Worm (Caenorhabditis elegans) whole organism, L1 larva: ENCODE results near the gene prx-14.

Source experiments
- ama-1 ChIP-seq: fragments of 150-350 bp; optimal IDR thresholded peaks from 2 replicates; lab custom pipeline; 2014
- egl-13 ChIP-seq: sonication (generic microtip); optimal IDR thresholded peaks from 2 replicates; lab custom pipeline; 2016; ENCODE audit warnings: missing genotype, missing genetic modification reagents, missing genetic modification characterization, missing compliant biosample characterization
- fkh-8 ChIP-seq: sonication (generic microtip); optimal IDR thresholded peaks from 2 replicates; lab custom pipeline; 2016; ENCODE audit warnings: mild to moderate bottlenecking, missing genetic modification characterization, missing compliant biosample characterization
- hlh-17 ChIP-seq: fragments of 200-800 bp; sonication (Bioruptor generic); optimal IDR thresholded peaks from 2 replicates; lab custom pipeline; 2018; ENCODE audit warnings: missing genetic modification characterization, mild to moderate bottlenecking, missing compliant biosample characterization, moderate library complexity, borderline replicate concordance
- lin-15B ChIP-seq: fragments of 150-350 bp; sonication (generic microtip); optimal IDR thresholded peaks from 3 replicates; lab custom pipeline; 2014; ENCODE audit warnings: missing biosample characterization, missing genetic modification characterization
- mdl-1 ChIP-seq, 2 experiments: fragments of 150-350 bp; optimal IDR thresholded peaks; 2 replicates each; lab custom pipeline; 2014 to 2017; ENCODE audit warnings: missing biosample characterization in 2 of 2, missing genetic modification characterization in 2 of 2, inconsistent platforms in 1 of 2
- nhr-11 ChIP-seq: fragments of 150-350 bp; optimal IDR thresholded peaks from 2 replicates; lab custom pipeline; 2014; ENCODE audit warnings: missing biosample characterization, missing genetic modification characterization
- nhr-76 ChIP-seq: sonication (generic microtip); optimal IDR thresholded peaks from 2 replicates; lab custom pipeline; 2017; ENCODE audit warnings: missing biosample characterization, missing genetic modification characterization
- nhr-77 ChIP-seq: fragments of 150-350 bp; optimal IDR thresholded peaks from 2 replicates; lab custom pipeline; 2014; ENCODE audit warnings: missing biosample characterization, missing genetic modification characterization
- pqm-1 ChIP-seq: sonication (generic microtip); optimal IDR thresholded peaks from 3 replicates; lab custom pipeline; 2017; ENCODE audit warnings: missing biosample characterization, missing genetic modification characterization

DNA sequence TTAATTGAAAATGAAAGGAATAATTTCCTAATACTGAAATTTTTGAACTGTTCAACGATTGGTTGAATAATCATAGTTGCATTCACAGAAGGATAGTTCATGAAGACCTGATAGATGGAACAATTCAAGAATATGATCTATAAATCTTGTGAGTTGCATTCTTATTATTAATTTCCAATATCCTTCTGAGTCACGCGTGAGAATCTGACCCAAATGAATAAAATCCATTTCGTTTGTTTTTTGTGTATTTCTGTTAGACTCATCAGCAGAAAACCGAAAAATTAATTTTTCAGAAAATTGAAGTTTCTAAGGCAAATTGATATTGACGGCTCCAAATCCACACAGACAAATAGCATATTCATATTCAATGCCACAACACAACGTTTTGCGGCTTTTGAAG lies 6.5 kb downstream of the prx-14 start, which contains the start of gene fbxb-79:
- TF ChIP-seq hlh-17 (GFP tag; lab: Kevin White, UChicago) (no peak), lin-15B (tag; lab: Kevin White, UChicago) (no peak), nhr-11 (tag; lab: Kevin White, UChicago) (no peak), fkh-8 (tag; lab: Kevin White, UChicago) (no peak), nhr-76 (no peak), ama-1 (lab: Kevin White, UChicago) (no peak), egl-13 (tag; lab: Kevin White, UChicago) (no peak), nhr-77 (tag; lab: Kevin White, UChicago) (no peak), pqm-1 (tag; lab: Kevin White, UChicago) (no peak), mdl-1 (tag; optimal IDR thresholded peaks at IDR 0.05; lab: Kevin White, UChicago) (no peak)
